Worm (Caenorhabditis elegans) whole organism, L4 larva: ENCODE data around the gene fah-1.
A peak's percentile ranks its signal among the peaks of the same experiment; 100 is the strongest.

Source experiments
- F37D6.2 ChIP-seq: sonication (generic microtip); optimal IDR thresholded peaks from 2 replicates; lab custom pipeline; 2016; ENCODE audit warnings: mild to moderate bottlenecking, missing genetic modification characterization, missing compliant biosample characterization
- F44E2.7 ChIP-seq: fragments of 200-800 bp; sonication (Bioruptor generic); IDR thresholded peaks from 2 replicates; pipeline ENCODE4 v2.1.2; 2022; ENCODE audit warnings: missing genetic modification characterization, missing compliant biosample characterization
- R02D3.7 ChIP-seq: fragments of 150-350 bp; sonication (generic microtip); optimal IDR thresholded peaks from 3 replicates; lab custom pipeline; 2014; ENCODE audit warnings: missing biosample characterization, missing genetic modification characterization
- T26A8.4 ChIP-seq: fragments of 200-800 bp; sonication (Bioruptor generic); IDR thresholded peaks from 2 replicates; pipeline ENCODE4 v1.3.6; 2022; ENCODE audit warnings: missing genetic modification characterization, missing compliant biosample characterization
- Y105C5A.15 ChIP-seq: fragments of 200-800 bp; sonication (Bioruptor generic); IDR thresholded peaks from 2 replicates; pipeline ENCODE4 v1.3.6; 2022; ENCODE audit warnings: missing genetic modification characterization, missing compliant biosample characterization
- ZK546.5 ChIP-seq, 2 experiments: sonication (generic microtip); optimal IDR thresholded peaks; 2 replicates each; lab custom pipeline; 2017; ENCODE audit warnings: missing biosample characterization in 2 of 2, missing genetic modification characterization in 2 of 2
- aha-1 ChIP-seq: fragments of 150-350 bp; peaks from one replicate; lab custom pipeline; 2014; ENCODE audit warnings: missing biosample characterization, missing genetic modification characterization
- attf-4 ChIP-seq: sonication (generic microtip); optimal IDR thresholded peaks from 3 replicates; lab custom pipeline; 2017; ENCODE audit warnings: missing biosample characterization, missing genetic modification characterization
- daf-12 ChIP-seq: fragments of 150-350 bp; optimal IDR thresholded peaks from 2 replicates; lab custom pipeline; 2014; ENCODE audit warnings: missing biosample characterization, missing genetic modification reagents, missing genetic modification characterization
- daf-16 ChIP-seq, 3 experiments: sonication (generic microtip); optimal IDR thresholded peaks; 2 replicates each; lab custom pipeline; 2016 to 2017; ENCODE audit warnings: missing genetic modification characterization in 3 of 3, missing genetic modification reagents in 3 of 3, mild to moderate bottlenecking in 2 of 3, missing compliant biosample characterization in 2 of 3, missing biosample characterization in 1 of 3, moderate library complexity in 1 of 3
- daf-19 ChIP-seq: fragments of 200-800 bp; sonication (Bioruptor generic); conservative IDR thresholded peaks from 2 replicates; pipeline ENCODE4 v1.3.6; 2022; ENCODE audit warnings: missing genetic modification characterization, missing compliant biosample characterization
- dmd-6 ChIP-seq: fragments of 200-800 bp; sonication (Bioruptor generic); IDR thresholded peaks from 2 replicates; pipeline ENCODE4 v1.3.6; 2022; ENCODE audit warnings: missing genetic modification reagents, missing genetic modification characterization, missing compliant biosample characterization
- dmd-9 ChIP-seq: fragments of 200-800 bp; sonication (Bioruptor generic); IDR thresholded peaks from 2 replicates; pipeline ENCODE4 v1.3.6; 2022; ENCODE audit warnings: missing genetic modification reagents, missing genetic modification characterization, missing compliant biosample characterization
- dpl-1 ChIP-seq: fragments of 150-350 bp; optimal IDR thresholded peaks from 2 replicates; lab custom pipeline; 2014; ENCODE audit warnings: missing biosample characterization, missing genetic modification reagents, missing genetic modification characterization
- duxl-1 ChIP-seq: sonication (generic microtip); optimal IDR thresholded peaks from 2 replicates; lab custom pipeline; 2016; ENCODE audit warnings: mild to moderate bottlenecking, missing genetic modification characterization, moderate library complexity, missing compliant biosample characterization; ENCODE audit not compliant: poor library complexity
- fkh-10 ChIP-seq: fragments of 150-350 bp; optimal IDR thresholded peaks from 2 replicates; lab custom pipeline; 2014; ENCODE audit warnings: missing biosample characterization, missing genetic modification reagents, missing genetic modification characterization
- fos-1 ChIP-seq: fragments of 150-350 bp; optimal IDR thresholded peaks from 2 replicates; lab custom pipeline; 2014; ENCODE audit warnings: missing biosample characterization, missing genetic modification characterization
- lin-1 ChIP-seq: fragments of 200-800 bp; sonication (Bioruptor generic); IDR thresholded peaks from 2 replicates; pipeline ENCODE4 v1.3.6; 2022; ENCODE audit warnings: missing genetic modification reagents, missing genetic modification characterization, missing compliant biosample characterization
- lin-13 ChIP-seq: fragments of 150-350 bp; optimal IDR thresholded peaks from 2 replicates; lab custom pipeline; 2014; ENCODE audit warnings: missing biosample characterization, missing genetic modification reagents, missing genetic modification characterization
- lin-15B ChIP-seq: fragments of 150-350 bp; sonication (generic microtip); optimal IDR thresholded peaks from 3 replicates; lab custom pipeline; 2014; ENCODE audit warnings: missing biosample characterization, missing genetic modification characterization
- lin-29 ChIP-seq: fragments of 200-800 bp; sonication (Bioruptor generic); IDR thresholded peaks from 2 replicates; pipeline ENCODE4 v1.3.6; 2022; ENCODE audit warnings: missing genetic modification reagents, missing genetic modification characterization, missing compliant biosample characterization
- lin-39 ChIP-seq: fragments of 150-350 bp; optimal IDR thresholded peaks from 2 replicates; lab custom pipeline; 2014; ENCODE audit warnings: missing biosample characterization, missing genetic modification reagents, missing genetic modification characterization
- lsy-2 ChIP-seq, 2 experiments: fragments of 150-350 bp in 1 of 2; sonication (generic microtip) in 1 of 2; optimal IDR thresholded peaks; 2 replicates each; lab custom pipeline; 2014 to 2017; ENCODE audit warnings: missing biosample characterization in 2 of 2, missing genetic modification characterization in 2 of 2
- madf-9 ChIP-seq: fragments of 200-800 bp; sonication (Bioruptor generic); conservative IDR thresholded peaks from 2 replicates; pipeline ENCODE4 v1.3.6; 2022; ENCODE audit warnings: missing genetic modification reagents, missing genetic modification characterization, missing compliant biosample characterization
- mdl-1 ChIP-seq, 2 experiments: fragments of 150-350 bp in 1 of 2; sonication (generic microtip) in 1 of 2; optimal IDR thresholded peaks; 2 replicates each; lab custom pipeline; 2014 to 2017; ENCODE audit warnings: missing biosample characterization in 2 of 2, missing genetic modification characterization in 2 of 2
- mep-1 ChIP-seq: fragments of 150-350 bp; sonication (generic microtip); optimal IDR thresholded peaks from 3 replicates; lab custom pipeline; 2014; ENCODE audit warnings: missing biosample characterization, missing genetic modification characterization
- mes-2 ChIP-seq: sonication (generic microtip); optimal IDR thresholded peaks from 2 replicates; lab custom pipeline; 2016; ENCODE audit warnings: missing genotype, mild to moderate bottlenecking, missing genetic modification characterization, missing compliant biosample characterization; ENCODE audit not compliant: poor library complexity, severe bottlenecking
- mxl-3 ChIP-seq: fragments of 200-800 bp; sonication (Bioruptor generic); optimal IDR thresholded peaks from 2 replicates; lab custom pipeline; 2018; ENCODE audit warnings: mild to moderate bottlenecking, missing genetic modification characterization, missing compliant biosample characterization
- nhr-237 ChIP-seq: sonication (generic microtip); optimal IDR thresholded peaks from 2 replicates; lab custom pipeline; 2017; ENCODE audit warnings: missing biosample characterization, missing genetic modification characterization
- pqm-1 ChIP-seq: sonication (generic microtip); optimal IDR thresholded peaks from 2 replicates; lab custom pipeline; 2017; ENCODE audit warnings: missing biosample characterization, missing genetic modification characterization
- snpc-4 ChIP-seq: fragments of 150-350 bp; optimal IDR thresholded peaks from 2 replicates; lab custom pipeline; 2014; ENCODE audit warnings: missing biosample characterization, missing genetic modification characterization
- tag-97 ChIP-seq: fragments of 200-800 bp; sonication (Bioruptor generic); IDR thresholded peaks from 2 replicates; pipeline ENCODE4 v1.3.6; 2022; ENCODE audit warnings: missing genetic modification characterization, missing compliant biosample characterization
- tra-1 ChIP-seq: fragments of 200-800 bp; sonication (Bioruptor generic); IDR thresholded peaks from 2 replicates; pipeline ENCODE4 v1.3.6; 2022; ENCODE audit warnings: missing genetic modification reagents, missing genetic modification characterization, missing compliant biosample characterization
- unc-130 ChIP-seq: sonication (generic microtip); optimal IDR thresholded peaks from 2 replicates; lab custom pipeline; 2016; ENCODE audit warnings: missing genetic modification reagents, missing genetic modification characterization, missing compliant biosample characterization
- unc-62 ChIP-seq, 3 experiments: fragments of 150-350 bp in 1 of 3; sonication (generic microtip); optimal IDR thresholded peaks in 2 of 3; peaks in 1 of 3; 1 replicate in 1 of 3; 2 replicates in 2 of 3; lab custom pipeline; 2014 to 2017; ENCODE audit warnings: missing biosample characterization in 3 of 3, missing genetic modification characterization in 3 of 3, missing genetic modification reagents in 3 of 3, missing genotype in 1 of 3
- vab-7 ChIP-seq: fragments of 200-800 bp; sonication (Bioruptor generic); IDR thresholded peaks from 2 replicates; pipeline ENCODE4 v1.3.6; 2022; ENCODE audit warnings: missing genetic modification reagents, missing genetic modification characterization, missing compliant biosample characterization
- zag-1 ChIP-seq: fragments of 150-350 bp; optimal IDR thresholded peaks from 2 replicates; lab custom pipeline; 2014; ENCODE audit warnings: missing biosample characterization, missing genetic modification characterization
- zfp-3 ChIP-seq: fragments of 200-800 bp; sonication (Bioruptor generic); conservative IDR thresholded peaks from 2 replicates; pipeline ENCODE4 v1.3.6; 2022; ENCODE audit warnings: missing genetic modification reagents, missing genetic modification characterization, missing compliant biosample characterization
- zip-11 ChIP-seq: fragments of 200-800 bp; sonication (Bioruptor generic); IDR thresholded peaks from 2 replicates; pipeline ENCODE4 v1.3.6; 2022; ENCODE audit warnings: missing genetic modification characterization, missing compliant biosample characterization
- zip-2 ChIP-seq: fragments of 150-350 bp; optimal IDR thresholded peaks from 2 replicates; lab custom pipeline; 2014; ENCODE audit warnings: missing biosample characterization, missing genetic modification characterization
- ztf-11 ChIP-seq: fragments of 150-350 bp; optimal IDR thresholded peaks from 2 replicates; lab custom pipeline; 2014; ENCODE audit warnings: missing biosample characterization, missing genetic modification characterization
- ztf-7 ChIP-seq: fragments of 150-350 bp; optimal IDR thresholded peaks from 2 replicates; lab custom pipeline; 2014; ENCODE audit warnings: missing biosample characterization, missing genetic modification characterization

Gene fah-1

DNA sequence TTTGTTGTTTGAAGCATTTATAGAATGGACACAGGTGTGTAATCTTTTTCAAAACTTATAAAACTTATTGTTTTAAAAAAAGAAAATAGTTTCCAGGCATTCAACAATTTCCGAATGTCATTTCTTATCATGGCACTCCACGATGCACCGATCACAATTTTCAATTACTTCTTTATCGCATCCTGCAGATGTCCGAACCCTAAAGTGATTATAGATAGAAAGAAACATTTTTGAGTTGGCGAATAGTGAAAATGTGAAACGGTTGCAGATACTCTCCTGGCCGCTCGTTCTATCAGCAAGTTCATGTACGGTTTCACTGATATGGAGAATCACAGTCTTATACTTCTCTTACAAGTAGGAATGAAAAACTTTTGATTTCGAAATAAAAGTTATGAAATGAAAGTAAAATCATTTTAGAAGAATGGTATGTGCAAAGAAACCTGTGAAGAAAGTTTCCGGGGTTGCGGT is 14.3 kb upstream of the fah-1 start, which contains the start of gene C15B12.2 (continued):
- TF ChIP-seq aha-1 (peak; percentile 68), vab-7 (GFP tag; lab: Robert Waterston, UW) (no peak), R02D3.7 (tag; lab: Kevin White, UChicago) (no peak), zag-1 (tag; lab: Kevin White, UChicago) (no peak), mep-1 (tag; lab: Kevin White, UChicago) (no peak), Y105C5A.15 (no peak), dpl-1 (no peak), mxl-3 (peak; percentile 18), snpc-4 (no peak), unc-130 (GFP tag; lab: Kevin White, UChicago) (no peak), fkh-10 (GFP tag; lab: Kevin White, UChicago) (no peak), zfp-3 (GFP tag; lab: Robert Waterston, UW) (no peak), madf-9 (GFP tag; lab: Robert Waterston, UW) (no peak), fos-1 (tag; lab: Kevin White, UChicago) (no peak), tag-97 (GFP tag; lab: Robert Waterston, UW) (no peak), ZK546.5 (tag; optimal IDR thresholded peaks at IDR 0.05; lab: Kevin White, UChicago) (no peak), ztf-11 (tag; lab: Kevin White, UChicago) (no peak), lsy-2 (tag; optimal IDR thresholded peaks at IDR 0.05; lab: Kevin White, UChicago) (no peak), F44E2.7 (GFP tag; lab: Robert Waterston, UW) (no peak), lin-13 (no peak), tra-1 (GFP tag; lab: Robert Waterston, UW) (no peak), zip-11 (GFP tag; lab: Robert Waterston, UW) (no peak), ztf-7 (tag; lab: Kevin White, UChicago) (no peak), dmd-9 (GFP tag; lab: Robert Waterston, UW) (no peak), attf-4 (tag; lab: Kevin White, UChicago) (no peak), nhr-237 (tag; lab: Kevin White, UChicago) (no peak), lin-29 (GFP tag; lab: Robert Waterston, UW) (no peak), daf-12 (tag; lab: Kevin White, UChicago) (no peak), lin-1 (no peak), F37D6.2 (tag; lab: Kevin White, UChicago) (no peak), lin-39 (tag; lab: Kevin White, UChicago) (no peak), mdl-1 (tag; optimal IDR thresholded peaks at IDR 0.05; lab: Kevin White, UChicago) (peak in 1 of 2 experiments; percentile 22), T26A8.4 (GFP tag; lab: Robert Waterston, UW) (no peak), unc-62 (GFP tag; optimal IDR thresholded peaks at IDR 0.05 in 1 of 2; lab: Kevin White, UChicago) (no peak), unc-62 (tag; optimal IDR thresholded peaks at IDR 0.05; lab: Kevin White, UChicago) (no peak), mes-2 (no peak), daf-19 (GFP tag; lab: Robert Waterston, UW) (no peak), duxl-1 (tag; lab: Kevin White, UChicago) (no peak)

- TF ChIP-seq pqm-1 (tag; lab: Kevin White, UChicago) = peak; percentile 65
- TF ChIP-seq daf-16 (GFP tag; optimal IDR thresholded peaks at IDR 0.05; lab: Kevin White, UChicago) = no peak
- TF ChIP-seq daf-16 (tag; optimal IDR thresholded peaks at IDR 0.05; lab: Kevin White, UChicago) = peak; percentile 15
- TF ChIP-seq zip-2 (tag; lab: Kevin White, UChicago) = no peak
- TF ChIP-seq duxl-1 (tag; lab: Kevin White, UChicago) = no peak
- peak; percentile 55 for TF ChIP-seq dmd-6
- TF ChIP-seq lin-15B (tag; lab: Kevin White, UChicago) = no peak
Measured at ce11 chrX:6462479-6462878, 13.8 kb upstream of the fah-1 start.
